Worm (Caenorhabditis elegans) whole organism, L4/young adult: ENCODE data around the gene ZK813.4.

Experiments used
- W03F9.2 ChIP-seq: fragments of 150-350 bp; optimal IDR thresholded peaks from 2 replicates; lab custom pipeline; 2014; ENCODE audit warnings: missing biosample characterization, missing genetic modification characterization
- dao-5 ChIP-seq: sonication (generic microtip); optimal IDR thresholded peaks from 2 replicates; lab custom pipeline; 2016; ENCODE audit warnings: missing genotype, missing genetic modification characterization, moderate library complexity, missing compliant biosample characterization
- him-1 ChIP-seq: sonication (generic microtip); optimal IDR thresholded peaks from 2 replicates; lab custom pipeline; 2016; ENCODE audit warnings: missing genotype, missing genetic modification reagents, missing genetic modification characterization, missing compliant biosample characterization

DNA sequence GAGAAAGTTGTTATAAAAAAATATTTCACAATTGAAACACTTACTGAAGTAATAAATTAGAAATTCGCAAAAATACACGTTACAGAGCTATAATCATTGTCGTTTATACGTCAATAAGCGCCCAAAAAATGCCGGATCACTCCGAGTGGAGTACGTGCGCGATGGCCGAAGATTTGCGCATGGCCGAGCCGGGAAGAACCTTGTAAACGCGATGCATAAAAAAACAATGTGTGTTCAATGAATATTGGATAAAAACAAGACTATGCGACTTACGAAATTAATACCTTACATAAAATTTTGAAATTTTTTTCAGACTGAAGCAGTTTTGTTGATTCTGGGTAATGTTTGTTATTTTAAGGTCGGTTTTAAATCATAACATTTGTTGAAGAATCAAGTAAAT lies 50.8 kb downstream of the ZK813.4 start, which contains the start of gene sorf-1:
- TF ChIP-seq him-1 (tag; lab: Kevin White, UChicago) (no peak), W03F9.2 (tag; lab: Kevin White, UChicago) (no peak), dao-5 (tag; lab: Kevin White, UChicago) (no peak)
